Fruit fly (Drosophila melanogaster) whole organism, adult: ENCODE measurements around the gene Lip3.

ENCODE experiments used
- CG11617 ChIP-seq: fragments of 200-800 bp; sonication (Bioruptor generic); optimal IDR thresholded peaks from 2 replicates; lab custom pipeline; 2017; ENCODE audit warnings: mild to moderate bottlenecking, missing biosample characterization, missing genetic modification reagents, missing genetic modification characterization
- CG12768 ChIP-seq: fragments of 200-800 bp; sonication (Bioruptor generic); optimal IDR thresholded peaks from 2 replicates; lab custom pipeline; 2017; ENCODE audit warnings: missing biosample characterization, missing genetic modification characterization, mild to moderate bottlenecking, moderate library complexity, missing genetic modification reagents
- CG14711 ChIP-seq: fragments of 200-800 bp; sonication (Bioruptor generic); optimal IDR thresholded peaks from 2 replicates; lab custom pipeline; 2018; ENCODE audit warnings: missing biosample characterization, mild to moderate bottlenecking, missing genetic modification characterization, moderate library complexity
- CG1620 ChIP-seq: fragments of 200-800 bp; sonication (Bioruptor generic); optimal IDR thresholded peaks from 2 replicates; lab custom pipeline; 2016; ENCODE audit warnings: missing biosample characterization, missing genetic modification characterization
- CG33017 ChIP-seq: fragments of 200-800 bp; sonication (Bioruptor generic); optimal IDR thresholded peaks from 2 replicates; lab custom pipeline; 2018; ENCODE audit warnings: missing biosample characterization, mild to moderate bottlenecking, missing genetic modification characterization, moderate library complexity
- CG5204 ChIP-seq: fragments of 200-800 bp; sonication (Bioruptor generic); optimal IDR thresholded peaks from 2 replicates; lab custom pipeline; 2016; ENCODE audit warnings: missing biosample characterization, missing genetic modification characterization
- CG7045 ChIP-seq: fragments of 200-800 bp; sonication (Bioruptor generic); optimal IDR thresholded peaks from 2 replicates; lab custom pipeline; 2017; ENCODE audit warnings: missing biosample characterization, mild to moderate bottlenecking, missing genetic modification characterization
- CG7101 ChIP-seq: fragments of 200-800 bp; sonication (Bioruptor generic); optimal IDR thresholded peaks from 2 replicates; lab custom pipeline; 2018; ENCODE audit warnings: missing biosample characterization, mild to moderate bottlenecking, missing genetic modification characterization, moderate library complexity
- Clk ChIP-seq: fragments of 200-800 bp; sonication (Bioruptor generic); optimal IDR thresholded peaks from 2 replicates; lab custom pipeline; 2017; ENCODE audit warnings: missing biosample characterization, missing genetic modification characterization
- Crg-1 ChIP-seq: fragments of 200-800 bp; sonication (Bioruptor generic); optimal IDR thresholded peaks from 2 replicates; lab custom pipeline; 2016; ENCODE audit warnings: missing biosample characterization, missing genetic modification characterization
- Hr96 ChIP-seq: fragments of 200-800 bp; sonication (Bioruptor generic); optimal IDR thresholded peaks from 2 replicates; lab custom pipeline; 2016; ENCODE audit warnings: missing biosample characterization, missing genetic modification characterization
- Mnt ChIP-seq: fragments of 200-800 bp; sonication (Bioruptor generic); optimal IDR thresholded peaks from 2 replicates; lab custom pipeline; 2016; ENCODE audit warnings: missing biosample characterization, mild to moderate bottlenecking, missing genetic modification characterization
- bab1 ChIP-seq: fragments of 200-800 bp; sonication (Bioruptor generic); optimal IDR thresholded peaks from 3 replicates; lab custom pipeline; 2019; ENCODE audit warnings: missing biosample characterization, mild to moderate bottlenecking, missing genetic modification characterization, moderate library complexity
- cic ChIP-seq: fragments of 200-800 bp; sonication (Bioruptor generic); optimal IDR thresholded peaks from 2 replicates; lab custom pipeline; 2017; ENCODE audit warnings: missing biosample characterization, mild to moderate bottlenecking, missing genetic modification characterization, moderate library complexity
- cnc ChIP-seq, 2 experiments: fragments of >200 bp; optimal IDR thresholded peaks; 2 replicates each; lab custom pipeline; 2017
- kay ChIP-seq: fragments of 200-800 bp; sonication (Bioruptor generic); peaks from one replicate; lab custom pipeline; 2016; ENCODE audit warnings: missing biosample characterization, missing genetic modification characterization, borderline replicate concordance
- ovo ChIP-seq: fragments of 200-800 bp; sonication (Bioruptor generic); optimal IDR thresholded peaks from 2 replicates; lab custom pipeline; 2016; ENCODE audit warnings: missing biosample characterization, missing genetic modification characterization
- pad ChIP-seq: fragments of 200-800 bp; sonication (Bioruptor generic); optimal IDR thresholded peaks from 3 replicates; lab custom pipeline; 2017; ENCODE audit warnings: missing biosample characterization, missing genetic modification characterization, mild to moderate bottlenecking, moderate library complexity, missing genetic modification reagents
- tj ChIP-seq: fragments of 200-800 bp; sonication (Bioruptor generic); optimal IDR thresholded peaks from 3 replicates; lab custom pipeline; 2017; ENCODE audit warnings: missing biosample characterization, mild to moderate bottlenecking, missing genetic modification characterization, moderate library complexity
- toe ChIP-seq: fragments of 200-800 bp; sonication (Bioruptor generic); optimal IDR thresholded peaks from 2 replicates; lab custom pipeline; 2016; ENCODE audit warnings: missing biosample characterization, missing genetic modification characterization

Lip3 gene

dm6 chr3R:13365665-13366414, 5.9 kb downstream of the Lip3 start:
- TF ChIP-seq CG14711 (tag; lab: Kevin White, UChicago) (no peak), CG11617 (GFP tag; lab: Kevin White, UChicago) (no peak), bab1 (GFP tag; lab: Kevin White, UChicago) (no peak), kay (GFP tag; lab: Kevin White, UChicago) (peak; percentile 56), CG12768 (GFP tag; lab: Kevin White, UChicago) (no peak), ovo (GFP tag; lab: Kevin White, UChicago) (no peak), CG7045 (no peak)

DNA sequence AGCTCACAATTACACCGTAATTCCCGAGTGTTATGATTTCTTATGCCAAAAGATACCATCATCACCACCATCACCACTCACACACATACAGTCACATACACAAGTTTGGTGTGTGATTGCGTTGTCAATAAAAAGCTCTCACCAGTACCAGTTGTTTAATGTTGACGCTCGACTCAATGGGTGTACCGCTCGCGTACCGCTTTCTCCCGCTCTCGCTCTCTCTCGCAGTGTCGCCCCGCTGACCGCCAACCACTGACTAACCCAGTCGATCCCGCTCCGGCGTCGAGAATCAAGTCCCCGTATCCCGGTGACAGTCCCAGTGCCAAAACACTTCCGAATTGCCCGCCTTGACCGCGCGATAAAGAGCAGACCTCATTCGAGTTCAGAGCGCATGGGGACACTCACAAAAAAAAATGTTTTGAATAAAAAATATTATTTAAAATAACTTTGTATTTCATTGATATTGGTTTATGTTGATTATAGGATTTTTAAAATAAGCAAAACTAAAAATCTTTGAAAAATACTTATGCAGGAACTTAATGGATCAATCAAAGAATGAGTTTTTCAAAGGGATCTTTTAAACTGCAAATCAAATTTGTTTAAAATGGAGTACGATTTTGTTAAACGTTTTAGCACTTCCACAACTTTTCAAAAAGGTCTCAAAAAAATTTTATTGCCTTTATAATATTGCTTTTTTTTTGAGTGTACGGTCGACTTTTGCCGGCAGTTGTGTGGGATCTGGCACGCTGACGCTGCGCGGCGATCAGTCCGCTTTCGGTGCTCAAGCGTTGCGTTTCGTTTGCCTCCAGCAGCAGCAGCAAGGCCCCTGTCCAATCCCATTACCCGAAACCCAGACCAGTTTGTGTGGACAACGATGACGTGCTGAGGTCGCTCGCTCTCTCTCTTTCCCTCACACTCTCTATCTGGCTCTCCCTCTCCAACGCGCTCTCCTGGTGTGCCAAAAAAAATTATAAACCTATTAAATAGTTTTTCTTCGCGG, 7.2 kb downstream of the Lip3 start, which contains the start of gene Dic1:
Gene Dic1 (plus strand): TSS at position 764 of the 1,000 bp plus-strand sequence.
- TF ChIP-seq CG33017: peak; percentile 95
- TF ChIP-seq Mnt: peak; percentile 78
- peak; percentile 89 for TF ChIP-seq CG1620 (GFP tag; lab: Kevin White, UChicago)
- peak; percentile 62 for TF ChIP-seq cic (GFP tag; lab: Kevin White, UChicago)
- peak; percentile 99 for TF ChIP-seq CG11617 (GFP tag; lab: Kevin White, UChicago)
- TF ChIP-seq pad: peak; percentile 90
- TF ChIP-seq toe (GFP tag; lab: Kevin White, UChicago): peak; percentile 93
- TF ChIP-seq kay (GFP tag; lab: Kevin White, UChicago): peak; percentile 98
- peak; percentile 83 for TF ChIP-seq tj (GFP tag; lab: Kevin White, UChicago)
- peak; percentile 92 for TF ChIP-seq Crg-1
- peak; percentile 82 for TF ChIP-seq ovo (GFP tag; lab: Kevin White, UChicago)
- peak; percentile 94 for TF ChIP-seq bab1 (GFP tag; lab: Kevin White, UChicago)
- TF ChIP-seq Hr96 (GFP tag; lab: Kevin White, UChicago): peak; percentile 86
- TF ChIP-seq cnc (optimal IDR thresholded peaks at IDR 0.05; lab: Kevin White, UChicago): no peak
- TF ChIP-seq CG7101 (tag; lab: Kevin White, UChicago): peak; percentile 96
- TF ChIP-seq CG14711 (tag; lab: Kevin White, UChicago): peak; percentile 94
- peak; percentile 95 for TF ChIP-seq CG5204
- peak; percentile 97 for TF ChIP-seq CG12768 (GFP tag; lab: Kevin White, UChicago)
- peak; percentile 98 for TF ChIP-seq CG7045
- TF ChIP-seq Clk (GFP tag; lab: Kevin White, UChicago): peak; percentile 93

DNA sequence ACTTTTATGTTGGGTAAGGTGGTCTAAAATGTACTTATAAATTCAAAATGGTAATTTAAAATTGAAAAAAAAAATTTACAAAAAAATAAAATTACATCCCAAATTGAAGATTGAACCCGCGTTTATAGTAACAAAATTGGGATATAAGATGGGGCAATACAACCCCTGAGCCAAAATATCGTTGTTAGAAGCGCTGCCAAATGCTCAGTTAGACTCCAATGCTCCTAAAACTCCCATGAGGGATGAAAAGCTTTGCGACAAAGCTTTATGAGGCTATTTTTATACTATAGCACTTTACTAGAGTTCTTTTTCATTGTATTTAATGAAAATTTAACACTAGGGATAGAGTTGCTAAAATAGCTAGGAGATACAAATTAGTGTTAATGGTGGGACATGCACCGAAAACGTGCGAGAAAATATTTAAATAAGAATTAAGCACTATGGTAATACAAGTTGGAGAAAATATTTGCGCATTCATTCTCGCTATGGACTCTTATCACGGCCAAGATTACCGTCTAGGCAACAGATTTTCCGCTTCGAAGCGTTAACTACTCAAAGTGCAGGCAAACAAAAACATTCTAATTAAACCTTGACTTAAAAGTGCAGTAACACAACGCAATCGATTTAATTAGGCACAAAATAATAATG, 8.2 kb downstream of the Lip3 start:
- TF ChIP-seq toe (GFP tag; lab: Kevin White, UChicago): no peak
- TF ChIP-seq Clk (GFP tag; lab: Kevin White, UChicago): no peak
- TF ChIP-seq CG5204: no peak
- no peak for TF ChIP-seq CG33017
- no peak for TF ChIP-seq bab1 (GFP tag; lab: Kevin White, UChicago)
- no peak for TF ChIP-seq ovo (GFP tag; lab: Kevin White, UChicago)
- TF ChIP-seq CG12768 (GFP tag; lab: Kevin White, UChicago): no peak
- peak in 1 of 2 experiments; percentile 52 for TF ChIP-seq cnc (optimal IDR thresholded peaks at IDR 0.05; lab: Kevin White, UChicago)
- TF ChIP-seq Crg-1: no peak
- no peak for TF ChIP-seq tj (GFP tag; lab: Kevin White, UChicago)
- TF ChIP-seq cic (GFP tag; lab: Kevin White, UChicago): no peak
- TF ChIP-seq pad: peak; percentile 80
- TF ChIP-seq kay (GFP tag; lab: Kevin White, UChicago): peak; percentile 89

DNA sequence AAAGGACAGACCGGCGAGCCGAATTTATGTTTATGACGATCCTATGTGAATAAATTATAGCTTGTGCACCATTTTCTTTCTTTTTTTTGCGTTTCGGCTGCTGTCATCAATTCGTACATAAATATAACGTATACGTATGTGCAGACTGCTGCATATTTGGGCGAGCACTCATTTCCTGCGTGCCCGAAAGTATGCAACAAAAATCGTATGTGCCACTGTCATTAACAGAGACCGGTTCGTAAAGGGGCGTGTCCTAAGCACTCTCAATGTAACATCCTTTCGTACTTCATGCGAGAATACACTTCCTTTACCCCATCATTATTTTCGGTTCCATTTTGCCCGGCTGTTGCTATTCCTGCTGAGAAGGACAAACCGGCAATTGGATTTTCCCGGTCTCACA, 11.6 kb downstream of the Lip3 start:
- no peak for TF ChIP-seq cnc (optimal IDR thresholded peaks at IDR 0.05; lab: Kevin White, UChicago)
- no peak for TF ChIP-seq ovo (GFP tag; lab: Kevin White, UChicago)
- no peak for TF ChIP-seq CG1620 (GFP tag; lab: Kevin White, UChicago)
- TF ChIP-seq Clk (GFP tag; lab: Kevin White, UChicago): no peak
- no peak for TF ChIP-seq bab1 (GFP tag; lab: Kevin White, UChicago)
- no peak for TF ChIP-seq cic (GFP tag; lab: Kevin White, UChicago)
- TF ChIP-seq Hr96 (GFP tag; lab: Kevin White, UChicago): no peak
- no peak for TF ChIP-seq CG33017
- no peak for TF ChIP-seq CG5204
- no peak for TF ChIP-seq CG12768 (GFP tag; lab: Kevin White, UChicago)
- no peak for TF ChIP-seq toe (GFP tag; lab: Kevin White, UChicago)
- no peak for TF ChIP-seq CG7045
- no peak for TF ChIP-seq CG14711 (tag; lab: Kevin White, UChicago)
- TF ChIP-seq tj (GFP tag; lab: Kevin White, UChicago): no peak

- TF ChIP-seq Hr96 (GFP tag; lab: Kevin White, UChicago) (no peak), CG14711 (tag; lab: Kevin White, UChicago) (no peak)
Observed at dm6 chr3R:13356960-13357359, 14.7 kb downstream of the Lip3 start.
